Worm (Caenorhabditis elegans): ENCODE data around the gene swd-2.1.

DNA sequence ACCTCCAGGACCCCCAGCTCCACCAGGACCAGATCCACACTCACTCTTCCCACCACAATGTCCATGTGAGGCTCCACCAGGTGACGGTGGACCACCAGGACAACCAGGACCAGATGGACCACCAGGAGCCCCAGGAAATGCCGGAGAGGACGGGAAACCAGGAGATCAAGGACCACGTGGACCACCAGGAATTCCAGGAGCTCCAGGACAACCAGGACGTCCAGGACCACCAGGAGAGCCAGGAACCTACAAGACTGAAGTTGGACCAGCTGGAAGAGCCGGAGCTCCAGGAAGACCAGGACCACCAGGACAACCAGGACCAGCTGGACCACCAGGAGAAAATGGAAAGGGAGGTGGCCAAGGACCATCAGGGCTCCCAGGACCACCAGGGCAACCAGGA is 21.7 kb upstream of the swd-2.1 start:
- TF ChIP-seq eyg-1 (tag; optimal IDR thresholded peaks at IDR 0.05) (no peak), pha-4 (tag; optimal IDR thresholded peaks at IDR 0.05) (no peak), tbx-2 (tag; optimal IDR thresholded peaks at IDR 0.05) (no peak), ceh-14 (tag; optimal IDR thresholded peaks at IDR 0.05) (no peak), tbx-7 (tag; optimal IDR thresholded peaks at IDR 0.05) (no peak), hlh-30 (tag; optimal IDR thresholded peaks at IDR 0.05; ENCODE audit: insufficient read depth) (no peak), madf-2 (tag; optimal IDR thresholded peaks at IDR 0.05) (no peak), npax-4 (tag; optimal IDR thresholded peaks at IDR 0.05) (no peak), hlh-15 (tag; optimal IDR thresholded peaks at IDR 0.05) (no peak), ama-1 (optimal IDR thresholded peaks at IDR 0.05) (no peak)

Measured in whole organism, late embryonic.